Worm (Caenorhabditis elegans) whole organism, young adult: ENCODE results near the gene F01E11.20.
A peak's percentile ranks its signal among the peaks of the same experiment; 100 is the strongest.

Experiments
- B0336.3 ChIP-seq: fragments of 200-800 bp; sonication (Bioruptor generic); IDR thresholded peaks from 2 replicates; pipeline ENCODE4 v1.3.6; 2022; ENCODE audit warnings: missing genetic modification characterization, missing compliant biosample characterization
- C06A6.2 ChIP-seq: fragments of 200-800 bp; sonication (Bioruptor generic); conservative IDR thresholded peaks from 2 replicates; pipeline ENCODE4 v1.3.6; 2022; ENCODE audit warnings: missing genetic modification characterization, missing compliant biosample characterization
- C17E4.6 ChIP-seq: fragments of 200-800 bp; sonication (Bioruptor generic); IDR thresholded peaks from 2 replicates; pipeline ENCODE4 v1.3.6; 2022; ENCODE audit warnings: missing genetic modification reagents, missing genetic modification characterization, missing compliant biosample characterization
- F23B12.7 ChIP-seq: sonication (generic microtip); optimal IDR thresholded peaks from 2 replicates; lab custom pipeline; 2017; ENCODE audit warnings: missing genetic modification characterization, mild to moderate bottlenecking, missing compliant biosample characterization, antibody characterized with exemption, moderate library complexity; ENCODE audit not compliant: insufficient read depth
- F37B4.10 ChIP-seq: fragments of 200-800 bp; sonication (Bioruptor generic); IDR thresholded peaks from 2 replicates; pipeline ENCODE4 v1.3.6; 2022; ENCODE audit warnings: missing genetic modification characterization, missing compliant biosample characterization
- F39B2.1 ChIP-seq: fragments of 200-800 bp; sonication (Bioruptor generic); IDR thresholded peaks from 2 replicates; pipeline ENCODE4 v1.3.6; 2022; ENCODE audit warnings: missing genetic modification reagents, missing genetic modification characterization, missing compliant biosample characterization
- F52B5.7 ChIP-seq: sonication (generic microtip); optimal IDR thresholded peaks from 2 replicates; lab custom pipeline; 2016; ENCODE audit warnings: mild to moderate bottlenecking, missing genetic modification characterization, missing compliant biosample characterization
- F57A8.1 ChIP-seq: fragments of 200-800 bp; sonication (Bioruptor generic); optimal IDR thresholded peaks from 2 replicates; lab custom pipeline; 2018; ENCODE audit warnings: mild to moderate bottlenecking, missing genetic modification characterization, moderate library complexity, missing compliant biosample characterization
- Y53G8AR.9 ChIP-seq: fragments of 200-800 bp; sonication (Bioruptor generic); conservative IDR thresholded peaks from 2 replicates; pipeline ENCODE4 v1.3.6; 2022; ENCODE audit warnings: missing genetic modification reagents, missing genetic modification characterization, missing compliant biosample characterization
- akir-1 ChIP-seq: fragments of 200-800 bp; sonication (Bioruptor generic); optimal IDR thresholded peaks from 2 replicates; lab custom pipeline; 2018; ENCODE audit warnings: mild to moderate bottlenecking, missing genetic modification characterization, moderate library complexity, missing compliant biosample characterization
- ama-1 ChIP-seq, 3 experiments: fragments of 150-350 bp in 1 of 3; sonication (generic microtip) in 2 of 3; optimal IDR thresholded peaks; 2 replicates each; lab custom pipeline; 2014 to 2018; ENCODE audit warnings: missing biosample characterization in 2 of 3, missing genetic modification characterization in 2 of 3, missing genetic modification reagents in 2 of 3
- ceh-100 ChIP-seq: fragments of 200-800 bp; sonication (Bioruptor generic); IDR thresholded peaks from 2 replicates; pipeline ENCODE4 v1.3.6; 2022; ENCODE audit warnings: missing genetic modification reagents, missing genetic modification characterization, missing compliant biosample characterization
- ceh-27 ChIP-seq: fragments of 200-800 bp; sonication (Bioruptor generic); optimal IDR thresholded peaks from 2 replicates; lab custom pipeline; 2018; ENCODE audit warnings: mild to moderate bottlenecking, missing genetic modification characterization, moderate library complexity, missing compliant biosample characterization
- ceh-40 ChIP-seq: fragments of 200-800 bp; sonication (Bioruptor generic); IDR thresholded peaks from 2 replicates; pipeline ENCODE4 v1.3.6; 2022; ENCODE audit warnings: missing genetic modification characterization, missing compliant biosample characterization
- ceh-79 ChIP-seq: sonication (generic microtip); optimal IDR thresholded peaks from 2 replicates; lab custom pipeline; 2017; ENCODE audit warnings: mild to moderate bottlenecking, missing genetic modification characterization, missing compliant biosample characterization
- chd-7 ChIP-seq: sonication (generic microtip); optimal IDR thresholded peaks from 2 replicates; lab custom pipeline; 2016; ENCODE audit warnings: mild to moderate bottlenecking, missing genetic modification characterization, moderate library complexity, missing compliant biosample characterization
- dpff-1 ChIP-seq: sonication (generic microtip); optimal IDR thresholded peaks from 2 replicates; lab custom pipeline; 2017; ENCODE audit warnings: mild to moderate bottlenecking, missing genetic modification characterization, missing compliant biosample characterization
- egl-18 ChIP-seq: fragments of 200-800 bp; sonication (Bioruptor generic); IDR thresholded peaks from 2 replicates; pipeline ENCODE4 v1.3.6; 2022; ENCODE audit warnings: missing genetic modification reagents, missing genetic modification characterization, missing compliant biosample characterization
- ets-4 ChIP-seq: fragments of 200-800 bp; sonication (Bioruptor generic); optimal IDR thresholded peaks from 2 replicates; lab custom pipeline; 2018; ENCODE audit warnings: mild to moderate bottlenecking, missing genetic modification characterization, missing compliant biosample characterization
- lag-1 ChIP-seq: fragments of 200-800 bp; sonication (Bioruptor generic); IDR thresholded peaks from 2 replicates; pipeline ENCODE4 v1.3.6; 2022; ENCODE audit warnings: missing genetic modification reagents, missing genetic modification characterization, missing compliant biosample characterization
- let-526 ChIP-seq: fragments of 200-800 bp; sonication (Bioruptor generic); IDR thresholded peaks from 2 replicates; pipeline ENCODE4 v1.3.6; 2022; ENCODE audit warnings: missing genetic modification reagents, missing genetic modification characterization, missing compliant biosample characterization
- lin-40 ChIP-seq: sonication (generic microtip); optimal IDR thresholded peaks from 2 replicates; lab custom pipeline; 2016; ENCODE audit warnings: missing genetic modification characterization, mild to moderate bottlenecking, missing compliant biosample characterization, missing genotype, missing genetic modification reagents
- mcd-1 ChIP-seq: fragments of 200-800 bp; sonication (Bioruptor generic); IDR thresholded peaks from 2 replicates; pipeline ENCODE4 v1.3.6; 2022; ENCODE audit warnings: missing genetic modification reagents, missing genetic modification characterization, missing compliant biosample characterization
- mel-28 ChIP-seq: sonication (generic microtip); optimal IDR thresholded peaks from 2 replicates; lab custom pipeline; 2016; ENCODE audit warnings: borderline replicate concordance, mild to moderate bottlenecking, missing genetic modification characterization, missing compliant biosample characterization
- nfyb-1 ChIP-seq: fragments of 200-800 bp; sonication (Bioruptor generic); IDR thresholded peaks from 2 replicates; pipeline ENCODE4 v1.3.6; 2022; ENCODE audit warnings: missing genetic modification reagents, missing genetic modification characterization, missing compliant biosample characterization
- nhr-27 ChIP-seq: fragments of 200-800 bp; sonication (Bioruptor generic); optimal IDR thresholded peaks from 2 replicates; lab custom pipeline; 2018; ENCODE audit warnings: mild to moderate bottlenecking, missing genetic modification characterization, moderate library complexity, missing compliant biosample characterization
- pbrm-1 ChIP-seq: fragments of 200-800 bp; sonication (Bioruptor generic); IDR thresholded peaks from 2 replicates; pipeline ENCODE4 v1.3.6; 2022; ENCODE audit warnings: missing genetic modification reagents, missing genetic modification characterization, missing compliant biosample characterization
- snpc-1.1 ChIP-seq: sonication (generic microtip); optimal IDR thresholded peaks from 2 replicates; lab custom pipeline; 2017; ENCODE audit warnings: missing genetic modification characterization, mild to moderate bottlenecking, missing compliant biosample characterization, antibody characterized with exemption, moderate library complexity, missing genotype, missing genetic modification reagents; ENCODE audit not compliant: insufficient read depth
- snpc-1.3 ChIP-seq: sonication (generic microtip); optimal IDR thresholded peaks from 2 replicates; lab custom pipeline; 2017; ENCODE audit warnings: missing genetic modification characterization, mild to moderate bottlenecking, missing compliant biosample characterization, antibody characterized with exemption, moderate library complexity, missing genotype, missing genetic modification reagents; ENCODE audit not compliant: insufficient read depth
- snpc-4 ChIP-seq, 5 experiments: fragments of 150-350 bp in 1 of 5; sonication (generic microtip) in 4 of 5; optimal IDR thresholded peaks; 2 replicates each; lab custom pipeline; 2014 to 2018; ENCODE audit warnings: missing genetic modification characterization in 5 of 5, missing biosample characterization in 3 of 5, antibody characterized with exemption in 2 of 5, mild to moderate bottlenecking in 2 of 5, missing compliant biosample characterization in 2 of 5, missing genotype in 2 of 5, moderate library complexity in 2 of 5, missing genetic modification reagents in 1 of 5
- tbx-9 ChIP-seq: sonication (generic microtip); optimal IDR thresholded peaks from 2 replicates; lab custom pipeline; 2016; ENCODE audit warnings: borderline replicate concordance, missing genetic modification characterization, inconsistent platforms, missing compliant biosample characterization
- xnd-1 ChIP-seq: sonication (generic microtip); optimal IDR thresholded peaks from 2 replicates; lab custom pipeline; 2016; ENCODE audit warnings: missing genotype, missing genetic modification reagents, missing genetic modification characterization, missing compliant biosample characterization
- ztf-18 ChIP-seq: sonication (generic microtip); optimal IDR thresholded peaks from 2 replicates; lab custom pipeline; 2016; ENCODE audit warnings: missing genotype, mild to moderate bottlenecking, missing genetic modification characterization, missing compliant biosample characterization
- ztf-25 ChIP-seq: fragments of 200-800 bp; sonication (Bioruptor generic); IDR thresholded peaks from 2 replicates; pipeline ENCODE4 v1.3.6; 2022; ENCODE audit warnings: missing genetic modification reagents, missing genetic modification characterization, missing compliant biosample characterization

F01E11.20 gene

DNA sequence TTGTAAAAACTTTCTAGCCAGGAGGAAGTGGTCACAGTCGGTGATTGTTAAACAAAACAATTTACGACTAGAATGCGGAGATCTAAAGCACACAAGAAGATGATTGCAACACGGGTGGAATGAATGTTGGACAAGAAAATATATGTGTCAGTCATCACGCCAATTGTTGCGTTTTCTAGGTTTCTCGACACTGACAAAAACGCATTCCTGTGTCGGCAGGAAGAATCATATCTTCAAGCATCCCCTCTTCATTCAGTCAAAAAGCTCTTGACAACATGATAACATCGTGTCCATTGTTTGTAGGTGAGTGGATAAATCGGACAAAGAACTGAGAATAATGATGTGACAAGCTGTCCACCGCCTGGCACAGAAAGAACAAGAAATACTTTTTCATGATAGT, 36.8 kb downstream of the F01E11.20 start:
- TF ChIP-seq F23B12.7 (tag; lab: Kevin White, UChicago) (no peak), akir-1 (GFP tag; lab: Kevin White, UChicago) (no peak), ceh-100 (GFP tag; lab: Robert Waterston, UW) (no peak), lin-40 (tag; lab: Kevin White, UChicago) (no peak), snpc-4 (GFP tag; optimal IDR thresholded peaks at IDR 0.05; lab: Kevin White, UChicago) (no peak), snpc-4 (tag; optimal IDR thresholded peaks at IDR 0.05; lab: Kevin White, UChicago) (no peak)

DNA sequence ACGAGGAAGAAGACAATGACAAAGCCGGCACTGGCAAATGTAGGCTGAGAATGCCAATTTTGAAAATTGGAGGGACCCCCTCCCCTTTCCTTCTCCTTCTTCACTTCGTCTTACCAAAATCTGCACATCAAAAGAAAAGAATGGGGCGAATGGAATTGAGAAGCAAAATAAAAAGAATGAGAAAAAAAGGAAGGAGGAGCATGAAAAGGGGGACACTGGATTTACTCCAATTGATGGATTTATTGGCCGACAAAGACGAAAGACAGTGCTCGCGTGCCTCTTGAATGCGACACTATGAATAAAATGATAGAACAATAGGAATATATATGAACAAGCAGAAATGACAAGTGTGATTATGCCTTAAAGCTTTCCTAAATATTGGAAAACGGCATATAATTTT, 37.4 kb downstream of the F01E11.20 start:
- TF ChIP-seq dpff-1 (tag; lab: Kevin White, UChicago), result no peak
- peak; percentile 10 for TF ChIP-seq ceh-27 (GFP tag; lab: Kevin White, UChicago)

DNA sequence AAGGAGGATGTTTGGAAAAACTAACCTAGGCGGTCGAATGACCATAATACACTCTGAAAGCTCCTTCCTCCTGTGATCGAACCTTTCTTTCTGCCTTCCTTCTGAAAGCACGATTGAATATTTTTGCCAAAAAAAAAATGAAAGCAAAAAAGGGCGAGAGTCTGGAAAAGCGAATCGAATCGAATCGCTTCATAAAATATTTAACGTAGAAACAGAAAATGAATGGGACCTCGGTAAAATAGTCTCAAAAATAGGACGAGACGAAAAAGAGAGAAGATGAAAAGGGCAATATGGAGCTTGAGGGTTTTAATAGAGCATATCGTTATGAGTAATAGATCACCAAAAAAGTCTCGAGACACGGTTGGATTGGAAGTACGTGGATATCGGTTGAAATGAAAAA, 40.0 kb downstream of the F01E11.20 start, which contains the start of gene inx-1:
Gene inx-1, minus strand, starts transcription at position 101 of the 400 bp plus-strand sequence.
- TF ChIP-seq ets-4 (GFP tag; lab: Kevin White, UChicago), result no peak
- no peak for TF ChIP-seq B0336.3 (GFP tag; lab: Robert Waterston, UW)
- TF ChIP-seq ama-1 (optimal IDR thresholded peaks at IDR 0.05; lab: Kevin White, UChicago), result no peak
- TF ChIP-seq ama-1 (GFP tag; optimal IDR thresholded peaks at IDR 0.05; lab: Kevin White, UChicago), result no peak
- no peak for TF ChIP-seq pbrm-1 (GFP tag; lab: Robert Waterston, UW)
- no peak for TF ChIP-seq snpc-1.1 (tag; lab: Kevin White, UChicago)
- TF ChIP-seq C17E4.6, result no peak
- TF ChIP-seq lag-1 (GFP tag; lab: Robert Waterston, UW), result no peak

DNA sequence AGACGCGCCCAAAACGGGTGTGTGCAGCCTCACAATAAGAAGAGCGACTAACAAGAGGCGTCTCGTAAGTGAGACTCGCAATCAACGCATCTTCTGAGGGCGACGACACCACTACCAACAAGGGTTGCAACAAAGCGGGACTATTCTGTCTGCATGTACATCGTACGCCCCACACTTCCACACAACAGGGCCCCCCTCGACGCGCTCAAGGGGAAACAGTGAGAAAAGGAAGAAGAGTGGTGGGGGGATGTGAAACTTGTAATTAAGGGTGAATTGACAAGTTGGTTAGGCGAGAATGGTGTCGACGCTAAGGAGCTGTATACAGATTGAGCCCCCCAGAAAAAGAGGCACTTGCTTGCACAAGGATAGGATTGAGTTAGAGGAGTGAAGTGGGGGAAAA, 43.0 kb downstream of the F01E11.20 start:
- TF ChIP-seq chd-7 (tag; lab: Kevin White, UChicago), result no peak
- TF ChIP-seq snpc-1.3, result no peak
- no peak for TF ChIP-seq ceh-79
- TF ChIP-seq F39B2.1 (GFP tag; lab: Robert Waterston, UW), result no peak

DNA sequence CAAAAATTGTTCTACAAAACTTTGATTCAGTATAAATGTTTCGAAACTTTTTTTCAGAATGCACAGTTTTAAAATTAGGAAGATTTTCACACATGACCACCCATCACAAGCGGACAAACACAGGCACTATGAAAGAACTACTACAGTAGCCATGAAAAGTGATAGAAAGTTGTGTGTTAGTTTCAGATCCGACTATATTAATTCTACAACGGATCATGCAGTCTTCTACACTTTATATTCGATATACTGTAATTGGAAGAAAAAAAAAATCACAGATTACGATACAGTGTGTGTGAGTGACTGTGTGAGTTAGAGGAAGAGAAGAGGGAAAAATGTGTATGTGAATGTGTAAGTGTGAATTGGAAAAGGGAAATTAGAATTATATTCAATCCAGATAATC, 49.6 kb downstream of the F01E11.20 start:
- TF ChIP-seq egl-18 (no peak), F37B4.10 (GFP tag; lab: Robert Waterston, UW) (no peak), ztf-18 (tag; lab: Kevin White, UChicago) (no peak), nhr-27 (tag; lab: Kevin White, UChicago) (no peak), mel-28 (tag; lab: Kevin White, UChicago) (no peak), C06A6.2 (GFP tag; lab: Robert Waterston, UW) (no peak), xnd-1 (tag; lab: Kevin White, UChicago) (no peak), ztf-25 (GFP tag; lab: Robert Waterston, UW) (no peak), F52B5.7 (tag; lab: Kevin White, UChicago) (no peak), pbrm-1 (GFP tag; lab: Robert Waterston, UW) (no peak), nfyb-1 (GFP tag; lab: Robert Waterston, UW) (no peak), ceh-27 (GFP tag; lab: Kevin White, UChicago) (no peak), ceh-40 (GFP tag; lab: Robert Waterston, UW) (no peak), F57A8.1 (GFP tag; lab: Kevin White, UChicago) (no peak), Y53G8AR.9 (no peak), mcd-1 (GFP tag; lab: Robert Waterston, UW) (no peak), tbx-9 (no peak), let-526 (GFP tag; lab: Robert Waterston, UW) (no peak)
